Fruit fly (Drosophila melanogaster): ENCODE data around the gene eff.

eff gene

DNA sequence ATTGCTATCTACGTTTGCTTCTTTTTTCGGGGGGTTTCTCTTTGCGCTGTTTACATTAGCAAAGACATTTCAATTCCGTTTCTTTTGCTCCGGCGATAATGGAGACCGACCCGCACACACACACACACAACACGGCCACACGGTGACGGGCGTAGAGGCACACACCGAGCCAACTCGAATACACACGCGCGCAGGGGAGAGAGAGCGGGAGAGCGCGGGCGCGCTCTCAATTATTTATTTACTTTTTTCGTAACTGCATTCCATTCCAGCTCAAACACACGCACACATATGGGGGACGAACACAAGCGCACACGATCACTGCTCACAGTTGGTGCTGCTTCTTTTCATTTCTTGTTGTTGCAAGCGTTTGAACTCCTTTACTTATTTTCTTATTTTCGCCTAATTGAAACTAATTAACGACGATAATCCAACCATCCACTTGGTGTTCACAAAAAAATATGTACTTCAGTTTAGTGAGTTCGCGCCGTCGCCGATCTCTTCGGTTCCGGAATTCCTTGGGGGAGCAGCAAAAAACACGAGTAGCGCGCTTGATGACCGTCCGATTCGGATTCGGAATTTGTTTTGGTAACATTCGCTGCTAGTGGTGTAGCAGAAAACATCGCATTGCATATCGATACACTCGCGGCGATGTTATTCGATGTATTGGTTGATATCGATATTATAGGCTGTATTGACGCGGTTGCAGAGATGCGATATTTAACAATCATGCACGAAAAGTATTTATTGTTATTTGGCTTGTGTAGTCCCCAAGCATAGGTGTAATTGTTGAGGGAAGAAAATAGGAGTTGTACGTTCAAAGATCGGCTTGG lies 17.2 kb downstream of the eff start, which contains the start of gene kibra (continued):
- TF ChIP-seq CG6854 (GFP tag; optimal IDR thresholded peaks at IDR 0.05), result no peak
- TF ChIP-seq Camta (GFP tag; optimal IDR thresholded peaks at IDR 0.05), result peak; percentile 80
- TF ChIP-seq Trl (optimal IDR thresholded peaks at IDR 0.05), result peak; percentile 92 to 97
- TF ChIP-seq Trl (GFP tag; optimal IDR thresholded peaks at IDR 0.05), result peak; percentile 66
- no peak for TF ChIP-seq jing (GFP tag; optimal IDR thresholded peaks at IDR 0.05)
- peak; percentile 53 for TF ChIP-seq Nf-YC (tag; optimal IDR thresholded peaks at IDR 0.05)
- TF ChIP-seq Rfx (GFP tag; IDR thresholded peaks at IDR 0.05), result no peak
- no peak for TF ChIP-seq sima (GFP tag; optimal IDR thresholded peaks at IDR 0.05)
- TF ChIP-seq CG12744 (GFP tag; optimal IDR thresholded peaks at IDR 0.05), result no peak
- peak; percentile 83 for TF ChIP-seq tin (GFP tag; optimal IDR thresholded peaks at IDR 0.05)
- TF ChIP-seq Mad (GFP tag; optimal IDR thresholded peaks at IDR 0.05), result peak; percentile 22
- peak; percentile 22 for TF ChIP-seq exex (tag; optimal IDR thresholded peaks at IDR 0.05)
- peak; percentile 37 for TF ChIP-seq CG11398 (GFP tag; optimal IDR thresholded peaks at IDR 0.05)
- peak; percentile 57 for TF ChIP-seq CG3163 (GFP tag; optimal IDR thresholded peaks at IDR 0.05)
- no peak for TF ChIP-seq Poxn (GFP tag; IDR thresholded peaks at IDR 0.05)
- no peak for TF ChIP-seq toy (GFP tag; IDR thresholded peaks at IDR 0.05)
- peak; percentile 75 for TF ChIP-seq CG30403 (GFP tag; optimal IDR thresholded peaks at IDR 0.05)
- TF ChIP-seq CG3995 (GFP tag; optimal IDR thresholded peaks at IDR 0.05), result peak; percentile 15
- peak; percentile 88 for TF ChIP-seq CG17802 (tag; optimal IDR thresholded peaks at IDR 0.05)
- TF ChIP-seq CG10565 (GFP tag; optimal IDR thresholded peaks at IDR 0.05), result no peak
- TF ChIP-seq maf-S (GFP tag; optimal IDR thresholded peaks at IDR 0.05), result peak; percentile 57
- peak; percentile 37 for TF ChIP-seq dmrt11E (tag; optimal IDR thresholded peaks at IDR 0.05)
- no peak for TF ChIP-seq ranshi (GFP tag; IDR thresholded peaks at IDR 0.05)
- peak; percentile 45 to 79 for TF ChIP-seq chif (GFP tag; optimal IDR thresholded peaks at IDR 0.05)
- TF ChIP-seq CG4424 (GFP tag; optimal IDR thresholded peaks at IDR 0.05), result peak; percentile 80
- TF ChIP-seq pho (GFP tag; optimal IDR thresholded peaks at IDR 0.05), result peak; percentile 70
- TF ChIP-seq inv (GFP tag; IDR thresholded peaks at IDR 0.05; ENCODE audit: partially characterized antibody), result no peak
- TF ChIP-seq CG7839 (tag; optimal IDR thresholded peaks at IDR 0.05), result peak; percentile 54
- TF ChIP-seq bbx (GFP tag; IDR thresholded peaks at IDR 0.05; ENCODE audit: partially characterized antibody), result no peak
- no peak for TF ChIP-seq lov (optimal IDR thresholded peaks at IDR 0.05)
- TF ChIP-seq lov (GFP tag; IDR thresholded peaks at IDR 0.05), result no peak
- TF ChIP-seq CG8765 (GFP tag; IDR thresholded peaks at IDR 0.05), result no peak
- no peak for TF ChIP-seq Gsc (GFP tag; IDR thresholded peaks at IDR 0.05)
- TF ChIP-seq Mrtf (GFP tag; IDR thresholded peaks at IDR 0.05), result no peak
- peak; percentile 56 for TF ChIP-seq CG1233 (GFP tag; optimal IDR thresholded peaks at IDR 0.05)
- TF ChIP-seq CG10209 (GFP tag; optimal IDR thresholded peaks at IDR 0.05), result peak; percentile 50
- peak; percentile 93 for TF ChIP-seq Myb (GFP tag; optimal IDR thresholded peaks at IDR 0.05)
- peak; percentile 46 for TF ChIP-seq nom (GFP tag; optimal IDR thresholded peaks at IDR 0.05)
- peak; percentile 84 for TF ChIP-seq pros (GFP tag; optimal IDR thresholded peaks at IDR 0.05)
- TF ChIP-seq sens (GFP tag), result peak; percentile 94
- TF ChIP-seq CTCF (GFP tag; optimal IDR thresholded peaks at IDR 0.05), result no peak
- TF ChIP-seq Dip2 (GFP tag; IDR thresholded peaks at IDR 0.05), result no peak
- TF ChIP-seq eve (GFP tag; optimal IDR thresholded peaks at IDR 0.05), result peak in 1 of 2 experiments; percentile 92
- TF ChIP-seq CG15601 (tag; optimal IDR thresholded peaks at IDR 0.05), result peak; percentile 58
- TF ChIP-seq CG17612 (GFP tag; IDR thresholded peaks at IDR 0.05), result no peak
- TF ChIP-seq mirr (GFP tag; optimal IDR thresholded peaks at IDR 0.05), result peak; percentile 69
- TF ChIP-seq CG14050 (GFP tag; IDR thresholded peaks at IDR 0.05), result no peak
- TF ChIP-seq ems (GFP tag; optimal IDR thresholded peaks at IDR 0.05), result peak; percentile 86
- peak; percentile 85 for TF ChIP-seq CG13894 (tag; optimal IDR thresholded peaks at IDR 0.05)
- no peak for TF ChIP-seq CG9215 (GFP tag; IDR thresholded peaks at IDR 0.05)
- no peak for TF ChIP-seq Dbx (GFP tag; IDR thresholded peaks at IDR 0.05)
- TF ChIP-seq CG13296 (GFP tag; optimal IDR thresholded peaks at IDR 0.05), result peak; percentile 42

Measured in whole organism, embryonic.